Fruit fly (Drosophila melanogaster) whole organism, prepupa: ENCODE results near the gene Cf2.

Experiments used
- CG10631 ChIP-seq: fragments of 200-800 bp; sonication (Bioruptor generic); optimal IDR thresholded peaks from 2 replicates; lab custom pipeline; 2016; ENCODE audit warnings: missing biosample characterization, missing genetic modification characterization
- CG10669 ChIP-seq: fragments of 200-800 bp; sonication (Bioruptor generic); optimal IDR thresholded peaks from 3 replicates; lab custom pipeline; 2018; ENCODE audit warnings: missing biosample characterization, mild to moderate bottlenecking, missing genetic modification characterization, moderate library complexity
- CG11294 ChIP-seq: fragments of 200-800 bp; sonication (Bioruptor generic); IDR thresholded peaks from 2 replicates; pipeline ENCODE4 v1.3.6; 2022; ENCODE audit warnings: missing biosample characterization, missing genetic modification characterization
- CG11902 ChIP-seq: fragments of 200-800 bp; sonication (Bioruptor generic); optimal IDR thresholded peaks from 3 replicates; lab custom pipeline; 2016; ENCODE audit warnings: missing biosample characterization, missing genetic modification characterization
- CG15336 ChIP-seq: fragments of 200-800 bp; sonication (Bioruptor generic); IDR thresholded peaks from 2 replicates; pipeline ENCODE4 v1.3.6; 2022; ENCODE audit warnings: missing biosample characterization, missing genetic modification characterization
- CG1621 ChIP-seq: fragments of 200-800 bp; sonication (Bioruptor generic); optimal IDR thresholded peaks from 3 replicates; lab custom pipeline; 2018; ENCODE audit warnings: missing biosample characterization, mild to moderate bottlenecking, missing genetic modification characterization
- CG16779 ChIP-seq: fragments of 200-800 bp; sonication (Bioruptor generic); optimal IDR thresholded peaks from 3 replicates; lab custom pipeline; 2017; ENCODE audit warnings: missing biosample characterization, mild to moderate bottlenecking, missing genetic modification characterization
- CG32006 ChIP-seq: fragments of 200-800 bp; sonication (Bioruptor generic); optimal IDR thresholded peaks from 3 replicates; lab custom pipeline; 2017; ENCODE audit warnings: missing biosample characterization, mild to moderate bottlenecking, missing genetic modification characterization
- CG34406 ChIP-seq: fragments of 200-800 bp; sonication (Bioruptor generic); optimal IDR thresholded peaks from 3 replicates; lab custom pipeline; 2016; ENCODE audit warnings: missing biosample characterization, missing genetic modification characterization
- CG3919 ChIP-seq: fragments of 200-800 bp; sonication (Bioruptor generic); optimal IDR thresholded peaks from 3 replicates; lab custom pipeline; 2016; ENCODE audit warnings: missing biosample characterization, missing genetic modification characterization
- CG4318 ChIP-seq: fragments of 200-800 bp; sonication (Bioruptor generic); optimal IDR thresholded peaks from 3 replicates; lab custom pipeline; 2017; ENCODE audit warnings: missing biosample characterization, mild to moderate bottlenecking, missing genetic modification characterization
- CG6276 ChIP-seq: fragments of 200-800 bp; sonication (Bioruptor generic); optimal IDR thresholded peaks from 2 replicates; lab custom pipeline; 2017; ENCODE audit warnings: missing biosample characterization, mild to moderate bottlenecking, missing genetic modification characterization
- CG6808 ChIP-seq: fragments of 200-800 bp; sonication (Bioruptor generic); optimal IDR thresholded peaks from 3 replicates; lab custom pipeline; 2017; ENCODE audit warnings: missing biosample characterization, missing genetic modification characterization, mild to moderate bottlenecking, moderate library complexity, missing genetic modification reagents
- CG6854 ChIP-seq: fragments of 200-800 bp; sonication (Bioruptor generic); optimal IDR thresholded peaks from 2 replicates; lab custom pipeline; 2017; ENCODE audit warnings: missing biosample characterization, mild to moderate bottlenecking, missing genetic modification characterization
- CG7368 ChIP-seq: fragments of 200-800 bp; sonication (Bioruptor generic); optimal IDR thresholded peaks from 3 replicates; lab custom pipeline; 2016; ENCODE audit warnings: missing biosample characterization, missing genetic modification characterization
- CG8319 ChIP-seq: fragments of 200-800 bp; sonication (Bioruptor generic); optimal IDR thresholded peaks from 3 replicates; lab custom pipeline; 2016; ENCODE audit warnings: missing biosample characterization, missing genetic modification characterization
- Eip75B ChIP-seq: fragments of 200-800 bp; sonication (Bioruptor generic); optimal IDR thresholded peaks from 3 replicates; lab custom pipeline; 2016; ENCODE audit warnings: missing biosample characterization, missing genetic modification characterization
- Eip78C ChIP-seq: fragments of 200-800 bp; sonication (Bioruptor generic); peaks from one replicate; lab custom pipeline; 2016; ENCODE audit warnings: missing biosample characterization, missing genetic modification characterization
- Eip93F ChIP-seq: fragments of 200-800 bp; sonication (Bioruptor generic); optimal IDR thresholded peaks from 2 replicates; lab custom pipeline; 2016; ENCODE audit warnings: missing biosample characterization, mild to moderate bottlenecking, missing genetic modification characterization
- Ets21C ChIP-seq: fragments of 200-800 bp; sonication (Bioruptor generic); optimal IDR thresholded peaks from 3 replicates; lab custom pipeline; 2016; ENCODE audit warnings: missing biosample characterization, missing genetic modification characterization
- Ets96B ChIP-seq: fragments of 200-800 bp; optimal IDR thresholded peaks from 2 replicates; lab custom pipeline; 2019; ENCODE audit warnings: missing biosample characterization, mild to moderate bottlenecking, missing genetic modification characterization, moderate library complexity
- Hr39 ChIP-seq: fragments of 200-800 bp; sonication (Bioruptor generic); optimal IDR thresholded peaks from 2 replicates; lab custom pipeline; 2016; ENCODE audit warnings: missing biosample characterization, missing genetic modification characterization
- Hr4 ChIP-seq: fragments of 200-800 bp; sonication (Bioruptor generic); optimal IDR thresholded peaks from 3 replicates; lab custom pipeline; 2016; ENCODE audit warnings: missing biosample characterization, missing genetic modification characterization
- Lpt ChIP-seq: fragments of 200-800 bp; sonication (Bioruptor generic); optimal IDR thresholded peaks from 3 replicates; lab custom pipeline; 2016; ENCODE audit warnings: missing biosample characterization, missing genetic modification characterization
- Met ChIP-seq: fragments of 200-800 bp; sonication (Bioruptor generic); optimal IDR thresholded peaks from 3 replicates; lab custom pipeline; 2016; ENCODE audit warnings: missing biosample characterization, missing genetic modification characterization
- OdsH ChIP-seq: fragments of 200-800 bp; sonication (Bioruptor generic); optimal IDR thresholded peaks from 3 replicates; lab custom pipeline; 2016; ENCODE audit warnings: missing biosample characterization, missing genetic modification characterization
- Smox ChIP-seq: fragments of 200-800 bp; sonication (Bioruptor generic); optimal IDR thresholded peaks from 3 replicates; lab custom pipeline; 2016; ENCODE audit warnings: missing biosample characterization, missing genetic modification characterization
- Sox14 ChIP-seq: fragments of 200-800 bp; sonication (Bioruptor generic); optimal IDR thresholded peaks from 3 replicates; lab custom pipeline; 2016; ENCODE audit warnings: missing biosample characterization, missing genetic modification characterization
- acj6 ChIP-seq: fragments of 200-800 bp; sonication (Bioruptor generic); optimal IDR thresholded peaks from 3 replicates; lab custom pipeline; 2016; ENCODE audit warnings: missing biosample characterization, missing genetic modification characterization
- cyc ChIP-seq: fragments of 200-800 bp; sonication (Bioruptor generic); optimal IDR thresholded peaks from 3 replicates; lab custom pipeline; 2016; ENCODE audit warnings: missing biosample characterization, missing genetic modification characterization
- dac ChIP-seq: fragments of 200-800 bp; sonication (Bioruptor generic); optimal IDR thresholded peaks from 2 replicates; lab custom pipeline; 2017; ENCODE audit warnings: missing biosample characterization, mild to moderate bottlenecking, missing genetic modification characterization
- dsx ChIP-seq: fragments of 200-800 bp; optimal IDR thresholded peaks from 3 replicates; lab custom pipeline; 2019; ENCODE audit warnings: missing biosample characterization, mild to moderate bottlenecking, missing genetic modification characterization, moderate library complexity; ENCODE audit not compliant: poor library complexity, severe bottlenecking
- fd85E ChIP-seq: fragments of 200-800 bp; sonication (Bioruptor generic); optimal IDR thresholded peaks from 3 replicates; lab custom pipeline; 2016; ENCODE audit warnings: missing biosample characterization, missing genetic modification characterization
- fkh ChIP-seq: fragments of 200-800 bp; sonication (Bioruptor generic); optimal IDR thresholded peaks from 3 replicates; lab custom pipeline; 2017; ENCODE audit warnings: missing biosample characterization, mild to moderate bottlenecking, missing genetic modification characterization, moderate library complexity
- lz ChIP-seq: fragments of 200-800 bp; sonication (Bioruptor generic); optimal IDR thresholded peaks from 3 replicates; lab custom pipeline; 2016; ENCODE audit warnings: missing biosample characterization, missing genetic modification characterization
- net ChIP-seq: fragments of 200-800 bp; sonication (Bioruptor generic); optimal IDR thresholded peaks from 3 replicates; lab custom pipeline; 2016; ENCODE audit warnings: missing biosample characterization, missing genetic modification characterization
- pdm3 ChIP-seq: fragments of 200-800 bp; sonication (Bioruptor generic); optimal IDR thresholded peaks from 3 replicates; lab custom pipeline; 2016; ENCODE audit warnings: missing biosample characterization, missing genetic modification characterization
- salr ChIP-seq, 2 experiments: fragments of 200-800 bp; sonication (Bioruptor generic); optimal IDR thresholded peaks; 3 replicates each; lab custom pipeline; 2016 to 2018; ENCODE audit warnings: missing biosample characterization in 2 of 2, missing genetic modification characterization in 2 of 2, mild to moderate bottlenecking in 1 of 2
- svp ChIP-seq: fragments of 200-800 bp; sonication (Bioruptor generic); peaks from one replicate; lab custom pipeline; 2016; ENCODE audit warnings: missing biosample characterization, missing genetic modification characterization
- topi ChIP-seq: fragments of 200-800 bp; sonication (Bioruptor generic); optimal IDR thresholded peaks from 3 replicates; lab custom pipeline; 2016; ENCODE audit warnings: missing biosample characterization, missing genetic modification characterization
- vri ChIP-seq: fragments of 200-800 bp; sonication (Bioruptor generic); optimal IDR thresholded peaks from 3 replicates; lab custom pipeline; 2016; ENCODE audit warnings: missing biosample characterization, mild to moderate bottlenecking, missing genetic modification characterization

Cf2 gene

dm6 chr2L:4847191-4847853 is 35.6 kb downstream of the Cf2 start, which contains the start of the genes mxt and CG11927 (continued):
- TF ChIP-seq Hr4 (no peak), CG32006 (no peak), svp (GFP tag; lab: Kevin White, UChicago) (no peak), CG8319 (GFP tag; lab: Kevin White, UChicago) (no peak), cyc (GFP tag; lab: Kevin White, UChicago) (peak; percentile 37), OdsH (GFP tag; lab: Kevin White, UChicago) (peak; percentile 49), Met (GFP tag; lab: Kevin White, UChicago) (no peak), CG1621 (tag; lab: Kevin White, UChicago) (no peak), topi (no peak), CG15336 (GFP tag; lab: Robert Waterston, UW) (no peak), CG6854 (GFP tag; lab: Kevin White, UChicago) (no peak), lz (GFP tag; lab: Kevin White, UChicago) (peak; percentile 44)

- TF ChIP-seq fkh: peak; percentile 35
- no peak for TF ChIP-seq net (GFP tag; lab: Kevin White, UChicago)
- no peak for TF ChIP-seq CG16779 (tag; lab: Kevin White, UChicago)
- no peak for TF ChIP-seq CG11294 (GFP tag; lab: Robert Waterston, UW)
- TF ChIP-seq Eip78C (GFP tag; lab: Kevin White, UChicago): no peak
- TF ChIP-seq Sox14 (GFP tag; lab: Kevin White, UChicago): no peak
- TF ChIP-seq Lpt: no peak
- TF ChIP-seq CG15336 (GFP tag; lab: Robert Waterston, UW): 0 out of 2 replicates have a peak, but pooled peaks have one; percentile 10
- no peak for TF ChIP-seq Ets96B
- TF ChIP-seq vri (GFP tag; lab: Kevin White, UChicago): peak; percentile 57
- TF ChIP-seq Smox (GFP tag; lab: Kevin White, UChicago): no peak
- no peak for TF ChIP-seq Eip75B (GFP tag; lab: Kevin White, UChicago)
- TF ChIP-seq pdm3 (GFP tag; lab: Kevin White, UChicago): no peak
- no peak for TF ChIP-seq CG1621 (tag; lab: Kevin White, UChicago)
- no peak for TF ChIP-seq CG34406 (GFP tag; lab: Kevin White, UChicago)
- no peak for TF ChIP-seq CG3919 (GFP tag; lab: Kevin White, UChicago)
Observed at dm6 chr2L:4846629-4847125, 36.2 kb downstream of the Cf2 start.

dm6 chr2L:4838494-4839320 is 44.2 kb downstream of the Cf2 start:
- TF ChIP-seq fkh: peak; percentile 79
- TF ChIP-seq svp (GFP tag; lab: Kevin White, UChicago): peak; percentile 78
- TF ChIP-seq CG10631: no peak

dm6 chr2L:4837772-4838397 is 45.0 kb downstream of the Cf2 start, which contains the start of the genes tank and CG12194:
tank (minus strand) TSS chr2L:4837999.
CG12194 (plus strand) TSS chr2L:4838347.
- TF ChIP-seq CG1621 (tag; lab: Kevin White, UChicago) (peak; percentile 99), fkh (peak; percentile 82), Sox14 (GFP tag; lab: Kevin White, UChicago) (peak; percentile 100), CG3919 (GFP tag; lab: Kevin White, UChicago) (peak; percentile 100), Hr39 (GFP tag; lab: Kevin White, UChicago) (peak; percentile 99), Eip93F (GFP tag; lab: Kevin White, UChicago) (peak; percentile 95), CG10669 (GFP tag; lab: Kevin White, UChicago) (peak; percentile 99), svp (GFP tag; lab: Kevin White, UChicago) (peak; percentile 99), CG7368 (GFP tag; lab: Kevin White, UChicago) (peak; percentile 99), CG6276 (GFP tag; lab: Kevin White, UChicago) (peak; percentile 99), Met (GFP tag; lab: Kevin White, UChicago) (peak; percentile 99), dac (GFP tag; lab: Kevin White, UChicago) (peak; percentile 100), acj6 (peak; percentile 99), CG6808 (GFP tag; lab: Kevin White, UChicago) (peak; percentile 94), CG11902 (peak; percentile 98), dsx (GFP tag; lab: Kevin White, UChicago) (peak; percentile 96), Ets21C (peak; percentile 98), OdsH (GFP tag; lab: Kevin White, UChicago) (peak; percentile 100), fd85E (GFP tag; lab: Kevin White, UChicago) (peak; percentile 97), salr (GFP tag; optimal IDR thresholded peaks at IDR 0.05; lab: Kevin White, UChicago) (peak; percentile 98 to 99), Hr4 (peak; percentile 100), Eip78C (GFP tag; lab: Kevin White, UChicago) (peak; percentile 100), vri (GFP tag; lab: Kevin White, UChicago) (peak; percentile 97), CG4318 (peak; percentile 99), net (GFP tag; lab: Kevin White, UChicago) (peak; percentile 100)
